Fruit fly (Drosophila melanogaster) whole organism, embryonic: ENCODE results near the gene Leash.

Experiments
- CG10366 ChIP-seq: fragments of 200-800 bp; sonication (Bioruptor generic); IDR thresholded peaks from 2 replicates; pipeline ENCODE4 v1.3.6; 2022; ENCODE audit warnings: missing biosample characterization, missing genetic modification characterization
- CG10959 ChIP-seq: fragments of 200-800 bp; sonication (Bioruptor generic); IDR thresholded peaks from 2 replicates; pipeline ENCODE4 v1.3.6; 2022; ENCODE audit warnings: missing biosample characterization, missing genetic modification characterization
- CG11085 ChIP-seq: fragments of 200-800 bp; sonication (Bioruptor generic); IDR thresholded peaks from 2 replicates; pipeline ENCODE4 v1.3.6; 2022; ENCODE audit warnings: missing biosample characterization, missing genetic modification characterization
- CG11247 ChIP-seq: fragments of 200-800 bp; sonication (Bioruptor generic); IDR thresholded peaks from 2 replicates; pipeline ENCODE4 v1.3.6; 2022; ENCODE audit warnings: missing biosample characterization, missing genetic modification characterization
- CG12299 ChIP-seq: fragments of 200-800 bp; sonication (Bioruptor generic); optimal IDR thresholded peaks from 2 replicates; lab custom pipeline; 2018; ENCODE audit warnings: missing biosample characterization, mild to moderate bottlenecking, missing genetic modification characterization
- CG16779 ChIP-seq: fragments of 200-800 bp; sonication (Bioruptor generic); IDR thresholded peaks from 2 replicates; pipeline ENCODE4 v1.3.6; 2022; ENCODE audit warnings: missing biosample characterization, missing genetic modification characterization
- CG16813 ChIP-seq: fragments of 200-800 bp; sonication (Bioruptor generic); IDR thresholded peaks from 3 replicates; pipeline ENCODE4 v1.3.6; 2022; ENCODE audit warnings: missing biosample characterization, missing genetic modification characterization; ENCODE audit not compliant: partially characterized antibody
- CG18599 ChIP-seq: fragments of 200-800 bp; sonication (Bioruptor generic); optimal IDR thresholded peaks from 3 replicates; lab custom pipeline; 2017; ENCODE audit warnings: missing biosample characterization, missing genetic modification characterization, mild to moderate bottlenecking, moderate library complexity, missing genetic modification reagents
- CG34376 ChIP-seq: fragments of 200-800 bp; sonication (Bioruptor generic); optimal IDR thresholded peaks from 2 replicates; lab custom pipeline; 2018; ENCODE audit warnings: missing biosample characterization, mild to moderate bottlenecking, missing genetic modification characterization
- CG4820 ChIP-seq: fragments of 200-800 bp; sonication (Bioruptor generic); optimal IDR thresholded peaks from 3 replicates; lab custom pipeline; 2016; ENCODE audit warnings: missing biosample characterization, missing genetic modification characterization
- CG6654 ChIP-seq: fragments of 200-800 bp; sonication (Bioruptor generic); optimal IDR thresholded peaks from 2 replicates; lab custom pipeline; 2017; ENCODE audit warnings: missing biosample characterization, mild to moderate bottlenecking, missing genetic modification characterization
- CG6689 ChIP-seq: fragments of 200-800 bp; sonication (Bioruptor generic); IDR thresholded peaks from 2 replicates; pipeline ENCODE4 v1.3.6; 2022; ENCODE audit warnings: missing biosample characterization, missing genetic modification characterization
- CG8765 ChIP-seq: fragments of 200-800 bp; sonication (Bioruptor generic); IDR thresholded peaks from 2 replicates; pipeline ENCODE4 v1.3.6; 2022; ENCODE audit warnings: missing biosample characterization, missing genetic modification characterization
- CrebB ChIP-seq: fragments of 200-800 bp; sonication (Bioruptor generic); optimal IDR thresholded peaks from 3 replicates; lab custom pipeline; 2018; ENCODE audit warnings: missing biosample characterization, mild to moderate bottlenecking, missing genetic modification characterization
- Dad ChIP-seq: fragments of 200-800 bp; sonication (Bioruptor generic); optimal IDR thresholded peaks from 3 replicates; lab custom pipeline; 2016; ENCODE audit warnings: missing biosample characterization, missing genetic modification characterization
- HmgZ ChIP-seq: fragments of 200-800 bp; sonication (Bioruptor generic); optimal IDR thresholded peaks from 2 replicates; lab custom pipeline; 2018; ENCODE audit warnings: missing biosample characterization, mild to moderate bottlenecking, missing genetic modification characterization
- Hmx ChIP-seq: fragments of 200-800 bp; sonication (Bioruptor generic); optimal IDR thresholded peaks from 2 replicates; lab custom pipeline; 2016; ENCODE audit warnings: missing biosample characterization, missing genetic modification characterization
- Hr51 ChIP-seq, 2 experiments: fragments of 200-800 bp; sonication (Bioruptor generic); optimal IDR thresholded peaks; 2 replicates in 1 of 2; 3 replicates in 1 of 2; lab custom pipeline; 2016 to 2018; ENCODE audit warnings: missing biosample characterization in 2 of 2, missing genetic modification characterization in 2 of 2, mild to moderate bottlenecking in 1 of 2, moderate library complexity in 1 of 2
- Hr78 ChIP-seq, 2 experiments: fragments of 200-800 bp in 1 of 2; fragments of >200 bp in 1 of 2; sonication (Bioruptor generic) in 1 of 2; optimal IDR thresholded peaks; 2 replicates each; lab custom pipeline; 2017 to 2019; ENCODE audit warnings: missing biosample characterization in 2 of 2, missing genetic modification characterization in 2 of 2, mild to moderate bottlenecking in 1 of 2, moderate library complexity in 1 of 2
- MESR4 ChIP-seq: fragments of 200-800 bp; sonication (Bioruptor generic); optimal IDR thresholded peaks from 2 replicates; lab custom pipeline; 2018; ENCODE audit warnings: missing biosample characterization, mild to moderate bottlenecking, missing genetic modification characterization, moderate library complexity
- Sin3A ChIP-seq: fragments of >200 bp; optimal IDR thresholded peaks from 2 replicates; lab custom pipeline; 2018
- Sox102F ChIP-seq: fragments of 200-800 bp; sonication (Bioruptor generic); optimal IDR thresholded peaks from 2 replicates; lab custom pipeline; 2018; ENCODE audit warnings: missing biosample characterization, mild to moderate bottlenecking, missing genetic modification characterization, moderate library complexity
- Stat92E ChIP-seq, 3 experiments: fragments of >200 bp in 2 of 3; fragments of 200-800 bp in 1 of 3; sonication (Bioruptor generic) in 1 of 3; optimal IDR thresholded peaks; 2 replicates each; lab custom pipeline; 2017 to 2019; ENCODE audit warnings: missing biosample characterization in 3 of 3, missing genetic modification characterization in 3 of 3, mild to moderate bottlenecking in 1 of 3, moderate library complexity in 1 of 3
- ap ChIP-seq: fragments of 200-800 bp; sonication (Bioruptor generic); IDR thresholded peaks from 2 replicates; pipeline ENCODE4 v1.3.6; 2022; ENCODE audit warnings: missing biosample characterization, missing genetic modification characterization
- ara ChIP-seq: fragments of 200-800 bp; sonication (Bioruptor generic); IDR thresholded peaks from 2 replicates; pipeline ENCODE4 v1.3.6; 2022; ENCODE audit warnings: missing biosample characterization, missing genetic modification characterization
- ase ChIP-seq: fragments of 200-800 bp; sonication (Bioruptor generic); IDR thresholded peaks from 3 replicates; pipeline ENCODE4 v1.3.6; 2022; ENCODE audit warnings: missing biosample characterization, missing genetic modification characterization
- az2 ChIP-seq: fragments of 200-800 bp; sonication (Bioruptor generic); optimal IDR thresholded peaks from 3 replicates; lab custom pipeline; 2016; ENCODE audit warnings: missing biosample characterization, missing genetic modification characterization
- bigmax ChIP-seq: fragments of 200-800 bp; sonication (Bioruptor generic); optimal IDR thresholded peaks from 2 replicates; lab custom pipeline; 2018; ENCODE audit warnings: missing biosample characterization, mild to moderate bottlenecking, missing genetic modification characterization
- chinmo ChIP-seq: fragments of 200-800 bp; sonication (Bioruptor generic); IDR thresholded peaks from 4 replicates; pipeline ENCODE4 v1.3.6; 2022; ENCODE audit warnings: missing biosample characterization, missing genetic modification characterization; ENCODE audit not compliant: partially characterized antibody
- disco-r ChIP-seq: fragments of 200-800 bp; sonication (Bioruptor generic); optimal IDR thresholded peaks from 2 replicates; lab custom pipeline; 2016; ENCODE audit warnings: missing biosample characterization, missing genetic modification characterization
- ewg ChIP-seq: fragments of 200-800 bp; sonication (Bioruptor generic); optimal IDR thresholded peaks from 3 replicates; lab custom pipeline; 2017; ENCODE audit warnings: mild to moderate bottlenecking, missing biosample characterization, missing genetic modification reagents, missing genetic modification characterization
- h ChIP-seq: fragments of >200 bp; optimal IDR thresholded peaks from 2 replicates; lab custom pipeline; 2017
- insv ChIP-seq, 2 experiments: fragments of 200-800 bp; sonication (Bioruptor generic); optimal IDR thresholded peaks; 3 replicates each; lab custom pipeline; 2016 to 2018; ENCODE audit warnings: missing biosample characterization in 2 of 2, missing genetic modification characterization in 2 of 2
- inv ChIP-seq: fragments of 200-800 bp; sonication (Bioruptor generic); IDR thresholded peaks from 2 replicates; pipeline ENCODE4 v1.3.6; 2022; ENCODE audit warnings: missing biosample characterization, missing genetic modification characterization; ENCODE audit not compliant: partially characterized antibody
- klu ChIP-seq: fragments of 200-800 bp; sonication (Bioruptor generic); IDR thresholded peaks from 2 replicates; pipeline ENCODE4 v1.3.6; 2022; ENCODE audit warnings: missing biosample characterization, missing genetic modification characterization
- kni ChIP-seq: fragments of 200-800 bp; sonication (Bioruptor generic); optimal IDR thresholded peaks from 3 replicates; lab custom pipeline; 2017; ENCODE audit warnings: mild to moderate bottlenecking, missing biosample characterization, missing genetic modification reagents, missing genetic modification characterization
- maf-S ChIP-seq: fragments of 200-800 bp; sonication (Bioruptor generic); optimal IDR thresholded peaks from 2 replicates; lab custom pipeline; 2016; ENCODE audit warnings: missing biosample characterization, missing genetic modification characterization
- mirr ChIP-seq: fragments of 200-800 bp; sonication (Bioruptor generic); optimal IDR thresholded peaks from 3 replicates; lab custom pipeline; 2018; ENCODE audit warnings: missing biosample characterization, mild to moderate bottlenecking, missing genetic modification characterization
- mld ChIP-seq: fragments of 200-800 bp; sonication (Bioruptor generic); IDR thresholded peaks from 3 replicates; pipeline ENCODE4 v1.3.6; 2022; ENCODE audit warnings: missing biosample characterization, missing genetic modification characterization; ENCODE audit not compliant: partially characterized antibody
- nerfin-2 ChIP-seq: fragments of 200-800 bp; sonication (Bioruptor generic); IDR thresholded peaks from 2 replicates; pipeline ENCODE4 v1.3.6; 2022; ENCODE audit warnings: missing biosample characterization, missing genetic modification characterization; ENCODE audit not compliant: partially characterized antibody
- pb ChIP-seq: fragments of 200-800 bp; sonication (Bioruptor generic); optimal IDR thresholded peaks from 3 replicates; lab custom pipeline; 2016; ENCODE audit warnings: missing biosample characterization, missing genetic modification characterization
- pho ChIP-seq: fragments of 200-800 bp; sonication (Bioruptor generic); optimal IDR thresholded peaks from 2 replicates; lab custom pipeline; 2016; ENCODE audit warnings: missing biosample characterization, missing genetic modification characterization
- psq ChIP-seq: fragments of 200-800 bp; sonication (Bioruptor generic); optimal IDR thresholded peaks from 2 replicates; lab custom pipeline; 2017; ENCODE audit warnings: missing biosample characterization, missing genetic modification characterization
- repo ChIP-seq: fragments of 200-800 bp; sonication (Bioruptor generic); optimal IDR thresholded peaks from 2 replicates; lab custom pipeline; 2016; ENCODE audit warnings: missing biosample characterization, missing genetic modification characterization
- sc ChIP-seq, 3 experiments: fragments of >200 bp in 2 of 3; fragments of 200-800 bp in 1 of 3; sonication (Bioruptor generic) in 1 of 3; optimal IDR thresholded peaks; 2 replicates in 2 of 3; 3 replicates in 1 of 3; lab custom pipeline; 2017; ENCODE audit warnings: mild to moderate bottlenecking in 1 of 3, missing biosample characterization in 1 of 3, missing genetic modification characterization in 1 of 3, missing genetic modification reagents in 1 of 3
- stwl ChIP-seq: fragments of 200-800 bp; sonication (Bioruptor generic); optimal IDR thresholded peaks from 3 replicates; lab custom pipeline; 2018; ENCODE audit warnings: missing biosample characterization, mild to moderate bottlenecking, missing genetic modification characterization, moderate library complexity
- unpg ChIP-seq: fragments of 200-800 bp; sonication (Bioruptor generic); optimal IDR thresholded peaks from 3 replicates; lab custom pipeline; 2018; ENCODE audit warnings: missing biosample characterization, mild to moderate bottlenecking, missing genetic modification characterization, moderate library complexity
- usp ChIP-seq: fragments of >200 bp; optimal IDR thresholded peaks from 2 replicates; lab custom pipeline; 2017; ENCODE audit warnings: missing biosample characterization, missing genetic modification characterization
- wdn ChIP-seq: fragments of 200-800 bp; sonication (Bioruptor generic); IDR thresholded peaks from 2 replicates; pipeline ENCODE4 v1.3.6; 2022; ENCODE audit warnings: missing biosample characterization, missing genetic modification characterization

Gene Leash

DNA sequence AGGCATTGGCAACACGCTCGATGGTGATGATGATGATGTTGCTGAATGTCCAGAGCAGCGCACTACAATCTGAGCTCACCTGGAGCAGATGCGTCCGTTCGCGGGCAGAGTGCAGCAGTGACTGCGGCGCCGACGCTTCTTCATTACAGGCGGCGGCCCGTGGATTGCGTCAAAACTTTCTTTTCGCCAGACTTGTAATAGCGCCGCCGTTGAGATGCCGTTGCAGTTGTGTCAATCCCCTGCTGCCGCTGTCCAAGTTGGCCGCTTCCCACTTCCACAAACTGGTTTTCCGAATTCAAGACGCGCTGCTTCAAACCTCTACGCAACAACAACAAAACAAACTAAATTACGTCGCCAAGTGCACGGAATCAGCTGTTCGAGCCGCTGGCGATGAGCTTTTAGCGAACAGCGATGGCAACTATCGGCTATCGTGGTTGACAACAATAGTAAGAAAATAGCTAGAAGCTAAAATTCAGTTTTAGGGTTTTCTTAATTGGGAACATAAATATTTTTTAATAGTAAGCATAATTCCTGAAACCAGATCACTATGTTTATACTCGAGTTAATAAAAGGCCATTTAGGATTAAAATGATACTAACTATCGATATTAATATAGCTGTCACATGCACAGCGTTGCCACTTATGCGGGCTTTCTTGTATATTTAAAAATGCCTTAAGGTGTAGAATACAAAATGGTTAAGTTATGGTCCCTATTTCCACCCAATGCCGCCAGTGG, 3.3 kb upstream of the Leash start, which contains the start of gene Tpc1 (continued):
- TF ChIP-seq sc (optimal IDR thresholded peaks at IDR 0.05; lab: Kevin White, UChicago) = no peak
- no peak for TF ChIP-seq sc (GFP tag; optimal IDR thresholded peaks at IDR 0.05; lab: Kevin White, UChicago)
- peak in 1 of 2 experiments; percentile 28 for TF ChIP-seq Hr78 (GFP tag; optimal IDR thresholded peaks at IDR 0.05; lab: Kevin White, UChicago)
- peak; percentile 35 for TF ChIP-seq Sox102F (GFP tag; lab: Kevin White, UChicago)
- peak; percentile 3 to 13 for TF ChIP-seq Hr51 (GFP tag; optimal IDR thresholded peaks at IDR 0.05; lab: Kevin White, UChicago)
- no peak for TF ChIP-seq psq (GFP tag; lab: Kevin White, UChicago)
- TF ChIP-seq CG6689 (GFP tag; lab: Robert Waterston, UW) = no peak
- no peak for TF ChIP-seq pb (GFP tag; lab: Kevin White, UChicago)
- no peak for TF ChIP-seq ewg (GFP tag; lab: Kevin White, UChicago)
- TF ChIP-seq HmgZ = peak; percentile 71
- no peak for TF ChIP-seq CrebB (tag; lab: Kevin White, UChicago)
- TF ChIP-seq usp = no peak
- peak; percentile 61 for TF ChIP-seq disco-r
- no peak for TF ChIP-seq ara (GFP tag; lab: Robert Waterston, UW)
- peak; percentile 59 for TF ChIP-seq kni (GFP tag; lab: Kevin White, UChicago)
- TF ChIP-seq pho (GFP tag; lab: Kevin White, UChicago) = peak; percentile 55
- TF ChIP-seq maf-S (GFP tag; lab: Kevin White, UChicago) = peak; percentile 41
- TF ChIP-seq CG6654 (GFP tag; lab: Kevin White, UChicago) = no peak
- TF ChIP-seq CG11085 (GFP tag; lab: Robert Waterston, UW) = no peak
- TF ChIP-seq stwl (tag; lab: Kevin White, UChicago) = peak; percentile 36
- TF ChIP-seq repo (GFP tag; lab: Kevin White, UChicago) = no peak
- no peak for TF ChIP-seq klu (GFP tag; lab: Robert Waterston, UW)
- peak; percentile 29 for TF ChIP-seq Dad
- peak; percentile 79 for TF ChIP-seq Sin3A (lab: Kevin White, UChicago)
- TF ChIP-seq inv = peak; percentile 85
- no peak for TF ChIP-seq nerfin-2 (GFP tag; lab: Robert Waterston, UW)
- no peak for TF ChIP-seq h (lab: Kevin White, UChicago)
- TF ChIP-seq wdn (GFP tag; lab: Robert Waterston, UW) = no peak
- peak; percentile 52 for TF ChIP-seq MESR4
- no peak for TF ChIP-seq CG16779 (GFP tag; lab: Robert Waterston, UW)
- no peak for TF ChIP-seq mirr (GFP tag; lab: Kevin White, UChicago)
- TF ChIP-seq ap = no peak
- TF ChIP-seq CG4820 (GFP tag; lab: Kevin White, UChicago) = peak; percentile 6
- peak; percentile 51 for TF ChIP-seq CG34376 (GFP tag; lab: Kevin White, UChicago)
- no peak for TF ChIP-seq ase (GFP tag; lab: Robert Waterston, UW)
- no peak for TF ChIP-seq CG10366 (GFP tag; lab: Robert Waterston, UW)
- no peak for TF ChIP-seq az2 (GFP tag; lab: Kevin White, UChicago)
- TF ChIP-seq CG11247 (GFP tag; lab: Robert Waterston, UW) = no peak
- TF ChIP-seq CG8765 (GFP tag; lab: Robert Waterston, UW) = no peak
- peak; percentile 9 for TF ChIP-seq Hmx
- TF ChIP-seq unpg (GFP tag; lab: Kevin White, UChicago) = peak; percentile 19
- no peak for TF ChIP-seq CG12299 (tag; lab: Kevin White, UChicago)
- TF ChIP-seq CG10959 = no peak
- TF ChIP-seq CG16813 (GFP tag; lab: Robert Waterston, UW) = peak; percentile 89
- no peak for TF ChIP-seq bigmax (GFP tag; lab: Kevin White, UChicago)
- peak; percentile 8 for TF ChIP-seq CG18599 (GFP tag; lab: Kevin White, UChicago)
- peak; percentile 96 for TF ChIP-seq chinmo (GFP tag; lab: Robert Waterston, UW)
- no peak; the same call in 2 of the 3 replicates for TF ChIP-seq mld
- peak in 1 of 3 experiments; percentile 54 for TF ChIP-seq Stat92E (GFP tag; optimal IDR thresholded peaks at IDR 0.05; lab: Kevin White, UChicago)
- no peak for TF ChIP-seq insv (GFP tag; optimal IDR thresholded peaks at IDR 0.05; lab: Kevin White, UChicago)
